Worm (Caenorhabditis elegans) whole organism, late embryonic: Measurements from ENCODE around the gene lips-17.

ENCODE experiments used
- C38D4.7 ChIP-seq: fragments of 200-800 bp; sonication (Bioruptor generic); optimal IDR thresholded peaks from 2 replicates; lab custom pipeline; 2018; ENCODE audit warnings: mild to moderate bottlenecking, missing genetic modification characterization, moderate library complexity, missing compliant biosample characterization
- F13H6.1 ChIP-seq: sonication (generic microtip); optimal IDR thresholded peaks from 2 replicates; lab custom pipeline; 2016; ENCODE audit warnings: missing genetic modification characterization, missing compliant biosample characterization
- K02D7.2 ChIP-seq: sonication (generic microtip); optimal IDR thresholded peaks from 2 replicates; lab custom pipeline; 2017; ENCODE audit warnings: mild to moderate bottlenecking, missing genetic modification characterization, missing compliant biosample characterization
- K09A11.1 ChIP-seq: sonication (generic microtip); optimal IDR thresholded peaks from 2 replicates; lab custom pipeline; 2017; ENCODE audit warnings: antibody characterized with exemption, mild to moderate bottlenecking, missing genetic modification characterization, missing compliant biosample characterization; ENCODE audit not compliant: insufficient read depth
- T23F11.4 ChIP-seq: fragments of 200-800 bp; sonication (Bioruptor generic); optimal IDR thresholded peaks from 2 replicates; lab custom pipeline; 2018; ENCODE audit warnings: mild to moderate bottlenecking, missing genetic modification characterization, missing compliant biosample characterization
- ahr-1 ChIP-seq: sonication (generic microtip); optimal IDR thresholded peaks from 2 replicates; lab custom pipeline; 2016; ENCODE audit warnings: missing genetic modification characterization, missing compliant biosample characterization
- ceh-14 ChIP-seq: sonication (generic microtip); optimal IDR thresholded peaks from 2 replicates; lab custom pipeline; 2016; ENCODE audit warnings: missing genotype, missing genetic modification characterization, missing compliant biosample characterization
- ceh-19 ChIP-seq: fragments of 200-800 bp; sonication (Bioruptor generic); optimal IDR thresholded peaks from 2 replicates; lab custom pipeline; 2018; ENCODE audit warnings: mild to moderate bottlenecking, missing genetic modification characterization, missing compliant biosample characterization
- ceh-22 ChIP-seq: sonication (generic microtip); optimal IDR thresholded peaks from 2 replicates; lab custom pipeline; 2017; ENCODE audit warnings: missing biosample characterization, missing genetic modification characterization
- ceh-30 ChIP-seq: fragments of 150-350 bp; optimal IDR thresholded peaks from 2 replicates; lab custom pipeline; 2014; ENCODE audit warnings: missing biosample characterization, missing genetic modification characterization
- ceh-31 ChIP-seq: sonication (generic microtip); optimal IDR thresholded peaks from 2 replicates; lab custom pipeline; 2016; ENCODE audit warnings: missing genetic modification characterization, missing compliant biosample characterization
- ceh-34 ChIP-seq: sonication (generic microtip); optimal IDR thresholded peaks from 2 replicates; lab custom pipeline; 2016; ENCODE audit warnings: mild to moderate bottlenecking, missing genetic modification characterization, missing compliant biosample characterization
- ceh-45 ChIP-seq: fragments of 200-800 bp; sonication (Bioruptor generic); IDR thresholded peaks from 2 replicates; pipeline ENCODE4 v1.3.6; 2022; ENCODE audit warnings: missing genetic modification reagents, missing genetic modification characterization, missing compliant biosample characterization
- ceh-48 ChIP-seq: sonication (generic microtip); optimal IDR thresholded peaks from 2 replicates; lab custom pipeline; 2016; ENCODE audit warnings: missing genetic modification characterization, inconsistent platforms, missing compliant biosample characterization
- ceh-9 ChIP-seq: sonication (generic microtip); optimal IDR thresholded peaks from 2 replicates; lab custom pipeline; 2016; ENCODE audit warnings: mild to moderate bottlenecking, missing genetic modification characterization, inconsistent platforms, missing compliant biosample characterization
- che-1 ChIP-seq: sonication (generic microtip); optimal IDR thresholded peaks from 2 replicates; lab custom pipeline; 2016; ENCODE audit warnings: mild to moderate bottlenecking, missing genetic modification characterization, missing compliant biosample characterization
- dve-1 ChIP-seq: sonication (generic microtip); optimal IDR thresholded peaks from 2 replicates; lab custom pipeline; 2017; ENCODE audit warnings: antibody characterized with exemption, mild to moderate bottlenecking, missing genetic modification characterization, missing compliant biosample characterization
- ets-4 ChIP-seq: sonication (generic microtip); optimal IDR thresholded peaks from 2 replicates; lab custom pipeline; 2016; ENCODE audit warnings: missing genetic modification characterization, missing compliant biosample characterization
- fax-1 ChIP-seq: sonication (generic microtip); optimal IDR thresholded peaks from 2 replicates; lab custom pipeline; 2016; ENCODE audit warnings: missing genotype, missing genetic modification characterization, missing compliant biosample characterization
- fkh-6 ChIP-seq: sonication (generic microtip); optimal IDR thresholded peaks from 2 replicates; lab custom pipeline; 2016; ENCODE audit warnings: missing genetic modification characterization, missing compliant biosample characterization
- hlh-13 ChIP-seq: fragments of 200-800 bp; sonication (Bioruptor generic); optimal IDR thresholded peaks from 2 replicates; lab custom pipeline; 2018; ENCODE audit warnings: mild to moderate bottlenecking, missing genetic modification characterization, missing compliant biosample characterization
- hlh-30 ChIP-seq: sonication (generic microtip); optimal IDR thresholded peaks from 2 replicates; lab custom pipeline; 2017; ENCODE audit warnings: antibody characterized with exemption, missing genetic modification characterization, missing compliant biosample characterization; ENCODE audit not compliant: insufficient read depth
- hlh-6 ChIP-seq: sonication (generic microtip); optimal IDR thresholded peaks from 2 replicates; lab custom pipeline; 2016; ENCODE audit warnings: missing genotype, missing genetic modification characterization, missing compliant biosample characterization
- hlh-8 ChIP-seq: sonication (generic microtip); optimal IDR thresholded peaks from 2 replicates; lab custom pipeline; 2016; ENCODE audit warnings: missing genotype, missing genetic modification characterization, missing compliant biosample characterization
- lim-6 ChIP-seq: sonication (generic microtip); optimal IDR thresholded peaks from 2 replicates; lab custom pipeline; 2016; ENCODE audit warnings: missing genetic modification characterization, missing compliant biosample characterization
- lin-11 ChIP-seq: fragments of 200-800 bp; sonication (Bioruptor generic); optimal IDR thresholded peaks from 2 replicates; lab custom pipeline; 2018; ENCODE audit warnings: mild to moderate bottlenecking, missing genetic modification characterization, missing compliant biosample characterization
- madf-2 ChIP-seq: sonication (generic microtip); optimal IDR thresholded peaks from 2 replicates; lab custom pipeline; 2017; ENCODE audit warnings: missing genetic modification characterization, missing compliant biosample characterization
- nfya-1 ChIP-seq: sonication (generic microtip); optimal IDR thresholded peaks from 2 replicates; lab custom pipeline; 2017; ENCODE audit warnings: missing genetic modification characterization, mild to moderate bottlenecking, missing compliant biosample characterization, antibody characterized with exemption, moderate library complexity
- pax-1 ChIP-seq: fragments of 150-350 bp; optimal IDR thresholded peaks from 2 replicates; lab custom pipeline; 2014; ENCODE audit warnings: missing biosample characterization, missing genetic modification characterization
- pha-2 ChIP-seq: sonication (generic microtip); optimal IDR thresholded peaks from 2 replicates; lab custom pipeline; 2017; ENCODE audit warnings: mild to moderate bottlenecking, missing genetic modification characterization, missing compliant biosample characterization
- rnt-1 ChIP-seq: sonication (generic microtip); optimal IDR thresholded peaks from 2 replicates; lab custom pipeline; 2016; ENCODE audit warnings: missing genetic modification characterization, missing compliant biosample characterization
- tbx-2 ChIP-seq: sonication (generic microtip); optimal IDR thresholded peaks from 2 replicates; lab custom pipeline; 2016; ENCODE audit warnings: missing genetic modification characterization, missing compliant biosample characterization
- tbx-7 ChIP-seq: sonication (generic microtip); optimal IDR thresholded peaks from 2 replicates; lab custom pipeline; 2016; ENCODE audit warnings: missing genotype, missing genetic modification characterization, missing compliant biosample characterization
- unc-3 ChIP-seq, 2 experiments: fragments of 200-800 bp in 1 of 2; sonication (Bioruptor generic) in 1 of 2; sonication (generic microtip) in 1 of 2; conservative IDR thresholded peaks in 1 of 2; optimal IDR thresholded peaks in 1 of 2; 2 replicates each; pipeline versions ENCODE4 v1.3.6 to Lab custom; 2016 to 2022; ENCODE audit warnings: missing compliant biosample characterization in 2 of 2, missing genetic modification characterization in 2 of 2, missing genetic modification reagents in 1 of 2
- unc-42 ChIP-seq: sonication (generic microtip); optimal IDR thresholded peaks from 2 replicates; lab custom pipeline; 2016; ENCODE audit warnings: missing genotype, missing genetic modification characterization, missing compliant biosample characterization
- unc-55 ChIP-seq: sonication (generic microtip); optimal IDR thresholded peaks from 2 replicates; lab custom pipeline; 2017; ENCODE audit warnings: missing biosample characterization, missing genetic modification reagents, missing genetic modification characterization
- zip-5 ChIP-seq: sonication (generic microtip); optimal IDR thresholded peaks from 2 replicates; lab custom pipeline; 2016; ENCODE audit warnings: missing genetic modification characterization, missing compliant biosample characterization

lips-17 gene

DNA sequence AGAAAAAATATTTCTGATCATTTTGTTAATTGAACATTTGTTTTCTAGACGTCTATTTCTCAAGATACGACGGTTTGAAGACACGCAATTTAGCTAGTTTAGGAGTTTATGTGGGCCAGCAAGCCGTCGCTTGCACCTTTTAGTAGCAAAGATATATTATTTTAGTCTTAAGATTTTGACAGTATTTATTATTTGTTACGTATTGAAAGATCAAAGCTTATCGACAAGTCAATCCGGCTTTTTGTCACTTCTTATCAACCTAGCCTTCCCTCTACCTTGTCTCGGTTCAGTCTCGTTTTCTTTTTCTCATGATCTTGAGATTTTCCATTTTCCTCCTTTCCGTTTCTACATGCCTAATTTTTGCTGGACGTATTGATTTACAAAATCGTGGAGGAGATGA lies 33.9 kb upstream of the lips-17 start, which contains the start of gene F35D2.2:
F35D2.2 (plus strand) TSS at position 301 of the 400 bp plus-strand sequence.
- TF ChIP-seq ceh-30 (tag; lab: Kevin White, UChicago) (no peak), K02D7.2 (tag; lab: Kevin White, UChicago) (no peak), ahr-1 (no peak), hlh-8 (tag; lab: Kevin White, UChicago) (no peak), che-1 (tag; lab: Kevin White, UChicago) (no peak), ceh-19 (GFP tag; lab: Kevin White, UChicago) (no peak), ceh-9 (tag; lab: Kevin White, UChicago) (no peak), ceh-14 (tag; lab: Kevin White, UChicago) (no peak), ceh-45 (GFP tag; lab: Robert Waterston, UW) (no peak), K09A11.1 (no peak), C38D4.7 (GFP tag; lab: Kevin White, UChicago) (no peak), unc-3 (GFP tag; conservative IDR thresholded peaks at IDR 0.05; lab: Robert Waterston, UW) (no peak), unc-3 (tag; optimal IDR thresholded peaks at IDR 0.05; lab: Kevin White, UChicago) (no peak), ets-4 (tag; lab: Kevin White, UChicago) (no peak), lim-6 (no peak), madf-2 (tag; lab: Kevin White, UChicago) (no peak), ceh-31 (tag; lab: Kevin White, UChicago) (no peak), pha-2 (tag; lab: Kevin White, UChicago) (no peak), T23F11.4 (no peak), unc-55 (GFP tag; lab: Kevin White, UChicago) (no peak), hlh-6 (tag; lab: Kevin White, UChicago) (no peak)
- TF ChIP-seq, all 69 proteins: peak for 0

DNA sequence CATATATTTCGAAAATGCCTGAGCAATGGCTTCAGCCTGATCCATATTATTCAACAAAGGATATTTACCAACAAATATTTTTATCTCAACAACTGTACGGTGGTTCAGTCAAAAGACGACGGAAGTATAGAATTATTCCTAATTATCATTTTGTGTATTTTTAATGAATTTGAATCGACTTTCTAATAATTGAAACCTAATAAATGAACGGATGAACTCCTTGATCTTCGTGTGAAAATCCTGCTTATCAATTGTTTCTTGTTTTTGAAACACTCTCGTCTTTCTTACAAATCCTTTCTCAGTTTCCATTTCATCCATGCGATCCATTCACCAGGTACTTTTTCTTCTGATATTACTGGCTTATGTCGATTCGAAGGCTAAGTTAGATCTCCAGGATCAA lies 32.4 kb upstream of the lips-17 start, which contains the start of gene F35D2.1:
F35D2.1 (plus strand) TSS at position 301 of the 400 bp plus-strand sequence.
- TF ChIP-seq rnt-1 (tag; lab: Kevin White, UChicago) (no peak), lin-11 (tag; lab: Kevin White, UChicago) (no peak), ceh-31 (tag; lab: Kevin White, UChicago) (no peak), fkh-6 (no peak)

DNA sequence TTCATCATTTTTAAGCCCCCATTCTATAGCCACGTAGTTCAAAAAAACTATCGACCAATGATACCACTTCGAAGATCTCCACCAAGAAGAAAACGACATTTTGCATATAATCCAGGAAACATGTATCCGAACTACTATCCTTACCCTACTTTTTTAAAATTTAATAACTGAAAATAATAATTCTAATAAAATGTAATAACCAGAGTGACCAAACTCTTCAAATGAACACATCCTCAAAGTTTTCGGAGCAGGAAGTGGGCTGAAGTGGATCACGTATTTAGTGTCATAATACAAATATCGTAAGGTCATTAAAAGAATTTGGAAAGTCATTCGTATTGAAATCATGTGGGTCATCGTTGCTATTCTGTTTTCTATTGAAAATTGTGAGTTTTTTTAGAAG lies 30.6 kb upstream of the lips-17 start, which contains the start of gene F35D2.6:
F35D2.6 (plus strand) TSS at position 301 of the 400 bp plus-strand sequence.
- no peak for TF ChIP-seq ceh-22 (tag; lab: Kevin White, UChicago)
- no peak for TF ChIP-seq zip-5 (tag; lab: Kevin White, UChicago)
- no peak for TF ChIP-seq tbx-7 (tag; lab: Kevin White, UChicago)

DNA sequence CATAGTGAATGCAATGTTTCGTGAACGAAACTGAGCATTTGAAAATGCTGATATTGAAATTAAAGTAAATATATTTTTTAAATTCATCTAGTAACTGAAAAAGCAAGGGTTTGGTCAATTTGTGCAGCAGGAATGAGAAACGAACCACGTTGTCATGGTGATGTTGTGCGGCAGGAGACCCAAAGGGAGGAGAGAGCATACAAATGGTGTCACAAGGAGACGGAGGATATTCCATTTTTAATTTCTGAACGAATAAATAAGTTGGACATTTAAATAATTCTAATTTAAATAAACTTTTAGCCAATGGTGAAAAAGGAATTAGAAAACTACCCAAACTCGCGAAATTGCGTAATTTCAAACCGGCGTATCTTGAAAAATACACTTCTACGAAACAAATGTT lies 24.5 kb upstream of the lips-17 start, which contains the start of gene mks-3:
mks-3 (minus strand) TSS at position 101 of the 400 bp plus-strand sequence.
- TF ChIP-seq dve-1 (no peak), hlh-30 (no peak), unc-55 (GFP tag; lab: Kevin White, UChicago) (no peak)

DNA sequence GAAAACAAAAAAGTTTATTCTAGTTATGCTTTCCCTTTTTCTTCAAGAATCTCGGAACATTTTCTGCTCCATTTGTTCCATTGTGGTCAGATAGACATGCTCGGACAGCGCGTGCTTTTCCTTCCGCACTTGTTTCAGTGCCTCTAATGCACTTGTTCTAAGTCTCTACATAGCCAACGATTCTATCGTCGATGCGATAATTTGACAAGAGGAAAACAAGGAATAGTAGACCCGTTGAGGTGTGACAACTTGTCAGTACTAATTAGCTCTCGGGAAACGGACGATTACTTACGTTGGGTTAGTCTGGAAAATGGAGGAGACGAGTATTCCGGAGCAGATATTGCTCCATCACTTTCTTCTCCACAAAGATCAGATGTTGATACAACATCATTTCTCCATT lies 19.8 kb upstream of the lips-17 start:
- TF ChIP-seq ahr-1 = no peak
- peak; percentile 1 for TF ChIP-seq ceh-31 (tag; lab: Kevin White, UChicago)

DNA sequence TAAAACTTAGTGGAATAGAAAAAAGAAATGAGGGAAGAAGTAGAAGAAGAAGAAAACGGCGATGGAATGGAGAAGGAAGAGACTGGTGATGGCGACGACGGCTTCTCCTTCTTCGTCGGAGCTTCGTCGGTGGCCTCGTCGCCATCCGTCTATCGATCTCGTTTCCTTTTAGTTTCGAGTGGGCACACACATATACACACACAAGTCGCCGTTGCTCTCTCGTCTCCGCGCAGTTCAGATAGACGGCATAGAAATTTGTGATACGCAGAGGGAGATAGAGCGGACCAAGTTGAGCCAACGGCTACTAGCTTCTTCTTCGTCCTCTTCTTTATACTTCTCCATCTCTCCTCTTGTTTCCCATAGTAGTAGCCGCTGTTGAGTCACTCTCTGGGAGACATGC lies 14.8 kb upstream of the lips-17 start:
- TF ChIP-seq ceh-48 (tag; lab: Kevin White, UChicago) (peak; percentile 74), fax-1 (tag; lab: Kevin White, UChicago) (no peak), pax-1 (tag; lab: Kevin White, UChicago) (no peak), ceh-34 (tag; lab: Kevin White, UChicago) (peak; percentile 1), K02D7.2 (tag; lab: Kevin White, UChicago) (no peak), F13H6.1 (peak; percentile 24), tbx-2 (tag; lab: Kevin White, UChicago) (peak; percentile 36), hlh-13 (GFP tag; lab: Kevin White, UChicago) (no peak), nfya-1 (peak; percentile 12), ceh-31 (tag; lab: Kevin White, UChicago) (peak; percentile 73), zip-5 (tag; lab: Kevin White, UChicago) (no peak), unc-42 (tag; lab: Kevin White, UChicago) (peak; percentile 28)
